Worm (Caenorhabditis elegans) whole organism, L4 larva: Measurements from ENCODE around the gene nlp-27.
A peak's percentile ranks its signal among the peaks of the same experiment; 100 is the strongest.

Experiments used
- F10B5.3 ChIP-seq: sonication (generic microtip); optimal IDR thresholded peaks from 2 replicates; lab custom pipeline; 2016; ENCODE audit warnings: mild to moderate bottlenecking, missing genetic modification characterization, missing compliant biosample characterization
- F37D6.2 ChIP-seq: sonication (generic microtip); optimal IDR thresholded peaks from 2 replicates; lab custom pipeline; 2016; ENCODE audit warnings: mild to moderate bottlenecking, missing genetic modification characterization, missing compliant biosample characterization
- F44E2.7 ChIP-seq: fragments of 200-800 bp; sonication (Bioruptor generic); IDR thresholded peaks from 2 replicates; pipeline ENCODE4 v2.1.2; 2022; ENCODE audit warnings: missing genetic modification characterization, missing compliant biosample characterization
- F49E8.2 ChIP-seq: sonication (generic microtip); optimal IDR thresholded peaks from 2 replicates; lab custom pipeline; 2016; ENCODE audit warnings: missing compliant biosample characterization, mild to moderate bottlenecking, missing genetic modification characterization, borderline replicate concordance
- Y75B8A.6 ChIP-seq: fragments of 200-800 bp; sonication (Bioruptor generic); IDR thresholded peaks from 2 replicates; pipeline ENCODE4 v1.3.6; 2022; ENCODE audit warnings: missing genetic modification reagents, missing genetic modification characterization, missing compliant biosample characterization
- aha-1 ChIP-seq: fragments of 150-350 bp; peaks from one replicate; lab custom pipeline; 2014; ENCODE audit warnings: missing biosample characterization, missing genetic modification characterization
- aly-2 ChIP-seq: sonication (generic microtip); optimal IDR thresholded peaks from 2 replicates; lab custom pipeline; 2018; ENCODE audit warnings: missing biosample characterization, missing genetic modification characterization
- ama-1 ChIP-seq: fragments of 150-350 bp; optimal IDR thresholded peaks from 2 replicates; lab custom pipeline; 2014; ENCODE audit warnings: inconsistent platforms, mixed read lengths
- dmd-6 ChIP-seq: fragments of 200-800 bp; sonication (Bioruptor generic); IDR thresholded peaks from 2 replicates; pipeline ENCODE4 v1.3.6; 2022; ENCODE audit warnings: missing genetic modification reagents, missing genetic modification characterization, missing compliant biosample characterization
- duxl-1 ChIP-seq: sonication (generic microtip); optimal IDR thresholded peaks from 2 replicates; lab custom pipeline; 2016; ENCODE audit warnings: mild to moderate bottlenecking, missing genetic modification characterization, moderate library complexity, missing compliant biosample characterization; ENCODE audit not compliant: poor library complexity
- egl-27 ChIP-seq: sonication (generic microtip); optimal IDR thresholded peaks from 3 replicates; lab custom pipeline; 2017; ENCODE audit warnings: missing biosample characterization, missing genetic modification reagents, missing genetic modification characterization
- gei-8 ChIP-seq: fragments of 200-800 bp; sonication (Bioruptor generic); optimal IDR thresholded peaks from 2 replicates; lab custom pipeline; 2018; ENCODE audit warnings: mild to moderate bottlenecking, missing genetic modification characterization, missing compliant biosample characterization
- hif-1 ChIP-seq, 2 experiments: sonication (generic microtip); optimal IDR thresholded peaks; 2 replicates each; lab custom pipeline; 2016 to 2017; ENCODE audit warnings: missing compliant biosample characterization in 2 of 2, missing genetic modification characterization in 2 of 2, missing genetic modification reagents in 2 of 2, missing genotype in 2 of 2, mild to moderate bottlenecking in 1 of 2
- hlh-11 ChIP-seq: fragments of 200-800 bp; sonication (Bioruptor generic); optimal IDR thresholded peaks from 2 replicates; lab custom pipeline; 2018; ENCODE audit warnings: mild to moderate bottlenecking, missing genetic modification characterization, missing compliant biosample characterization
- hlh-30 ChIP-seq: sonication (generic microtip); optimal IDR thresholded peaks from 2 replicates; lab custom pipeline; 2017; ENCODE audit warnings: antibody characterized with exemption, mild to moderate bottlenecking, missing genetic modification characterization, missing compliant biosample characterization; ENCODE audit not compliant: insufficient read depth
- lim-7 ChIP-seq: fragments of 200-800 bp; sonication (Bioruptor generic); IDR thresholded peaks from 2 replicates; pipeline ENCODE4 v1.3.6; 2022; ENCODE audit warnings: missing genetic modification characterization, missing compliant biosample characterization
- lin-13 ChIP-seq: fragments of 150-350 bp; optimal IDR thresholded peaks from 2 replicates; lab custom pipeline; 2014; ENCODE audit warnings: missing biosample characterization, missing genetic modification reagents, missing genetic modification characterization
- lsy-2 ChIP-seq, 2 experiments: fragments of 150-350 bp in 1 of 2; sonication (generic microtip) in 1 of 2; optimal IDR thresholded peaks; 2 replicates each; lab custom pipeline; 2014 to 2017; ENCODE audit warnings: missing biosample characterization in 2 of 2, missing genetic modification characterization in 2 of 2
- mes-2 ChIP-seq: sonication (generic microtip); optimal IDR thresholded peaks from 2 replicates; lab custom pipeline; 2016; ENCODE audit warnings: missing genotype, mild to moderate bottlenecking, missing genetic modification characterization, missing compliant biosample characterization; ENCODE audit not compliant: poor library complexity, severe bottlenecking
- nhr-10 ChIP-seq: fragments of 150-350 bp; optimal IDR thresholded peaks from 2 replicates; lab custom pipeline; 2014; ENCODE audit warnings: missing biosample characterization, missing genetic modification characterization
- nhr-102 ChIP-seq: sonication (generic microtip); optimal IDR thresholded peaks from 2 replicates; lab custom pipeline; 2016; ENCODE audit warnings: mild to moderate bottlenecking, missing genetic modification characterization, moderate library complexity, missing compliant biosample characterization
- nhr-11 ChIP-seq: fragments of 150-350 bp; optimal IDR thresholded peaks from 2 replicates; lab custom pipeline; 2014; ENCODE audit warnings: missing biosample characterization, missing genetic modification characterization
- nhr-41 ChIP-seq: fragments of 200-800 bp; sonication (Bioruptor generic); IDR thresholded peaks from 2 replicates; pipeline ENCODE4 v1.3.6; 2022; ENCODE audit warnings: missing genetic modification reagents, missing genetic modification characterization, missing compliant biosample characterization
- nhr-6 ChIP-seq: fragments of 150-350 bp; optimal IDR thresholded peaks from 2 replicates; lab custom pipeline; 2014; ENCODE audit warnings: missing biosample characterization, missing genetic modification characterization
- php-3 ChIP-seq: fragments of 200-800 bp; sonication (Bioruptor generic); IDR thresholded peaks from 2 replicates; pipeline ENCODE4 v1.3.6; 2022; ENCODE audit warnings: missing genetic modification reagents, missing genetic modification characterization, missing compliant biosample characterization
- pqm-1 ChIP-seq: sonication (generic microtip); optimal IDR thresholded peaks from 2 replicates; lab custom pipeline; 2017; ENCODE audit warnings: missing biosample characterization, missing genetic modification characterization
- rbr-2 ChIP-seq: sonication (generic microtip); optimal IDR thresholded peaks from 2 replicates; lab custom pipeline; 2016; ENCODE audit warnings: missing genotype, missing genetic modification characterization, missing compliant biosample characterization
- saeg-2 ChIP-seq: fragments of 200-800 bp; sonication (Bioruptor generic); IDR thresholded peaks from 2 replicates; pipeline ENCODE4 v1.3.6; 2022; ENCODE audit warnings: missing genetic modification reagents, missing genetic modification characterization, missing compliant biosample characterization
- sdz-12 ChIP-seq: fragments of 200-800 bp; sonication (Bioruptor generic); optimal IDR thresholded peaks from 2 replicates; lab custom pipeline; 2018; ENCODE audit warnings: mild to moderate bottlenecking, missing genetic modification characterization, missing compliant biosample characterization
- skn-1 ChIP-seq: fragments of 150-350 bp; optimal IDR thresholded peaks from 2 replicates; lab custom pipeline; 2014; ENCODE audit warnings: missing biosample characterization, missing genetic modification characterization
- snpc-4 ChIP-seq: fragments of 150-350 bp; optimal IDR thresholded peaks from 2 replicates; lab custom pipeline; 2014; ENCODE audit warnings: missing biosample characterization, missing genetic modification characterization
- tag-97 ChIP-seq: fragments of 200-800 bp; sonication (Bioruptor generic); IDR thresholded peaks from 2 replicates; pipeline ENCODE4 v1.3.6; 2022; ENCODE audit warnings: missing genetic modification characterization, missing compliant biosample characterization
- unc-62 ChIP-seq, 3 experiments: fragments of 150-350 bp in 1 of 3; sonication (generic microtip); optimal IDR thresholded peaks in 2 of 3; peaks in 1 of 3; 1 replicate in 1 of 3; 2 replicates in 2 of 3; lab custom pipeline; 2014 to 2017; ENCODE audit warnings: missing biosample characterization in 3 of 3, missing genetic modification characterization in 3 of 3, missing genetic modification reagents in 3 of 3, missing genotype in 1 of 3
- vab-7 ChIP-seq: fragments of 200-800 bp; sonication (Bioruptor generic); IDR thresholded peaks from 2 replicates; pipeline ENCODE4 v1.3.6; 2022; ENCODE audit warnings: missing genetic modification reagents, missing genetic modification characterization, missing compliant biosample characterization
- zag-1 ChIP-seq: fragments of 150-350 bp; optimal IDR thresholded peaks from 2 replicates; lab custom pipeline; 2014; ENCODE audit warnings: missing biosample characterization, missing genetic modification characterization
- zfp-2 ChIP-seq: sonication (generic microtip); optimal IDR thresholded peaks from 2 replicates; lab custom pipeline; 2016; ENCODE audit warnings: mild to moderate bottlenecking, missing genetic modification characterization, missing compliant biosample characterization
- zip-11 ChIP-seq: fragments of 200-800 bp; sonication (Bioruptor generic); IDR thresholded peaks from 2 replicates; pipeline ENCODE4 v1.3.6; 2022; ENCODE audit warnings: missing genetic modification characterization, missing compliant biosample characterization
- zip-2 ChIP-seq: fragments of 150-350 bp; optimal IDR thresholded peaks from 2 replicates; lab custom pipeline; 2014; ENCODE audit warnings: missing biosample characterization, missing genetic modification characterization

The nlp-27 gene

DNA sequence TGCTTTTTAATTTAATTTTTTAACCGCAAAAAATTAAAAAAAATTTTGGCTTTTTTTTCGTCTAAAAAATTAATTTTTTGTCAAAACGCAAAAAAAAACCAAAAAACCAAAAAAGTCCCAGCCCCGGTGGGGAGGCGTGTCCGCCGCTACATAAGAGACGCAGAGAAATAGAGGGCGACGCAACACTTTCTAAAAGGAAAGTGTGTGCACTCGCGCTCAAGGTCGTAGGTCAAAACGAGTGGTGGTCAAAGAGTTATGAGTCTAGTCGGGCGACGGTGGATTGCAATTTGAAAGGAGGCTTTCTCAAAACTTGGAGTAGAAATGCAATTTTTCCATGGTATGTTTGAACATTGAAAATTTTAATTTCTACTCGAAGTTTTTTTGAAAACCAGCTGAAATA, 15.4 kb downstream of the nlp-27 start:
- TF ChIP-seq nhr-11: no peak
- TF ChIP-seq egl-27: no peak
- TF ChIP-seq rbr-2 (tag; lab: Kevin White, UChicago): no peak
- TF ChIP-seq nhr-102 (tag; lab: Kevin White, UChicago): no peak
- TF ChIP-seq zip-11: no peak
- TF ChIP-seq nhr-6 (tag; lab: Kevin White, UChicago): no peak
- TF ChIP-seq lsy-2 (tag; optimal IDR thresholded peaks at IDR 0.05; lab: Kevin White, UChicago): no peak
- TF ChIP-seq hlh-30: no peak
- TF ChIP-seq tag-97 (GFP tag; lab: Robert Waterston, UW): no peak
- TF ChIP-seq Y75B8A.6: no peak
- TF ChIP-seq dmd-6 (GFP tag; lab: Robert Waterston, UW): no peak

DNA sequence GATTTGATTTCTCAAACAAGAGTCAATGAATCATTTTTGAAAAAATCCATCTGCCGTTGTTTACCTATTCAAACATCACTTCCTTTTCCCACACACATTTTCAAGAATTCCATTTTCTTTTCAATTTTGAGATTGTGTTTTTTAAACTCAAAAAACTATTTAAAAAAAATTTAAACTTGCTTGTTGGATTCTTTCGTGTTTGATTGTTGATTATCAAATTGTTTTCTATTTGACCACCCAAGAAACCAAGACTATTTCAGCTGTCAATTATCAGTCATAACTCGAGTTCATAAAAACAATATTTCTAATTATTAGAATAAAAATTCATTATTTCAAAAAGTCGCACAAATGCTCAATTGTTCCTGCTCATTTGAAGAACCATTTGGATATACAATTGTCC, 16.0 kb downstream of the nlp-27 start, which contains the start of gene srh-8:
Gene srh-8 (plus strand): TSS at position 301 of the 400 bp plus-strand sequence.
- peak; percentile 25 for TF ChIP-seq aha-1 (tag; lab: Kevin White, UChicago)
- no peak for TF ChIP-seq lin-13 (GFP tag; lab: Kevin White, UChicago)

DNA sequence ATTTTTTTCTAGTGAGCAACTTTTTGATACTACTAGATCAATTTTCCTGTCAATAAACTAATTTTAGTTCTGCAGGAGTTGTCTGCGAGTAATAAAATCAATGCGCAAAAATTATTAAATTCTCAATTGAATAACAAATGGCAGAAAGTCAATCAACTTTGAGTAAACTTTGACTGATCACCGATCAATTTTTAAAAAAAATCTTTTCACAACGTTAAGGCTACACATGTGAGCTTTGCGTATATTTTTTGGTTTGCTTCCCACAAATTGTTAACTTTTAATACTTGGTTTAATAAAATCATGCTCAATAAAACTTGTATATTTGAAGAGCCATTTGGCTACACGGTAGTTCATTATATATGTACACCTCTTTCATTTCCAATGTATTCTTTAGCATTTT, 18.7 kb downstream of the nlp-27 start, which contains the start of gene srh-7:
Gene srh-7 (plus strand): TSS at position 301 of the 400 bp plus-strand sequence.
- TF ChIP-seq pqm-1 (tag; lab: Kevin White, UChicago): no peak
- TF ChIP-seq, all 104 proteins: peak for 0

DNA sequence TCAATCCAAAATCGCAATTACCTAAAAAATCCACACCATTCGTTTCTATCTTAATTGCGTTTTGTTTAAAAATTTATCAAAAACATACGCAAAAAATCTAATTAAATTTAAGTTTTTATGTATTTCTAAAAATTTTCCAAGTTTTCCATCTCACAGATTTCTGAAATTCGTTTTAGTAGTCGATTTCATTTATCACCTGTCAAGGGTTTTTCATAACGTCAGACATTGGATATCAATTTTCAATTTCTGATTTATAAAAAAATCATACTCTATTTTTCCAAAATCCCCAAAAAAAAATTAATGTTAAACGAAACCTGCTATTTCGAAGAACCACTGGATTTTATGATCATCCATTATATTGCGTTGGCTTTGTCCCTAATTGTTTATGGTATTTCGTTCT, 21.0 kb downstream of the nlp-27 start, which contains the start of gene srh-4:
Gene srh-4 (plus strand): TSS at position 301 of the 400 bp plus-strand sequence.
- TF ChIP-seq sdz-12 (GFP tag; lab: Kevin White, UChicago): no peak
- peak; percentile 3 for TF ChIP-seq aha-1 (tag; lab: Kevin White, UChicago)

DNA sequence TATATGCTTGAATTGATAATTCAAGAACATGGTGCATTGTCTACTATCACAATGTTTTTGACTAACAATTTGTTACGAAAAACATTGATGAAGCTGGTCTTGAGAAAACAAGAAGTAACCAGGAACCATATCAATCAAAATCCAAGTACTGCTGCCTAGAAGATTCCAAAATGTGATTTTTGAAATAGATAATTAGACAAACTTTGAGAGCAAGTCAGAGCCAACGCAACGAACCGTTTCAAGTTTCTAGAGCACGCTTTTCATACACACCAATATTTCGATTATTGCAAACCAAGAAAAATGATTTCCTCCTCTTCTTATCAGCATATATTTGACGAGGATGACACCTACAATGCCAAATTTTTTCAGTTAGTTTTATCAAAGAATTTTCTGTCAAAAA, 27.6 kb downstream of the nlp-27 start, which contains the start of gene srw-89:
Gene srw-89 (plus strand): TSS at position 301 of the 400 bp plus-strand sequence.
- TF ChIP-seq snpc-4: no peak
- no peak for TF ChIP-seq zip-2
- TF ChIP-seq zfp-2 (tag; lab: Kevin White, UChicago): no peak
- no peak for TF ChIP-seq saeg-2
- no peak for TF ChIP-seq F44E2.7 (GFP tag; lab: Robert Waterston, UW)
- no peak for TF ChIP-seq F49E8.2 (tag; lab: Kevin White, UChicago)
- TF ChIP-seq skn-1: no peak
- no peak for TF ChIP-seq zag-1 (tag; lab: Kevin White, UChicago)
- no peak for TF ChIP-seq aly-2 (tag; lab: Kevin White, UChicago)
- no peak for TF ChIP-seq gei-8 (GFP tag; lab: Kevin White, UChicago)
- no peak for TF ChIP-seq hlh-11

DNA sequence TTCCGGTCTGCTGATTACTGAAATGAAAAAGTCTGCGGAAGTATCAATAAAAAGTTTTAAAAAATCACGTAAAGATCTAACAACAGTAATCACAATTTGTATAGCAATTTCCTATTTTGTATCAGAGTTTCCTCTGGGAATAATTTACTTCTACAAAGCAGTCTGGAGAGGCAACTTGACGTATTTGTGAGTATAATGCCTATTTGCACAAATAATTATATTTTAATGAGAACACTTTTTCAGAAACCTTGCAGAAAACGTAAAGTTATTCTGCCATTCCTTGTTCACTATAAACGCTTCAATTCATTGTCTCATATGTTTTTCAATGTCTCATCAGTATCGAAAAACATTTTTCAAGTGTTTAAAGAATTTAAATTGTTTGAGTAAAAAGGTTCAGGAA, 29.4 kb downstream of the nlp-27 start:
- TF ChIP-seq mes-2 (tag; lab: Kevin White, UChicago): no peak
- no peak for TF ChIP-seq vab-7 (GFP tag; lab: Robert Waterston, UW)
- peak in 1 of 2 experiments; percentile 80 for TF ChIP-seq unc-62 (GFP tag; optimal IDR thresholded peaks at IDR 0.05 in 1 of 2; lab: Kevin White, UChicago)
- TF ChIP-seq unc-62 (tag; optimal IDR thresholded peaks at IDR 0.05; lab: Kevin White, UChicago): no peak

DNA sequence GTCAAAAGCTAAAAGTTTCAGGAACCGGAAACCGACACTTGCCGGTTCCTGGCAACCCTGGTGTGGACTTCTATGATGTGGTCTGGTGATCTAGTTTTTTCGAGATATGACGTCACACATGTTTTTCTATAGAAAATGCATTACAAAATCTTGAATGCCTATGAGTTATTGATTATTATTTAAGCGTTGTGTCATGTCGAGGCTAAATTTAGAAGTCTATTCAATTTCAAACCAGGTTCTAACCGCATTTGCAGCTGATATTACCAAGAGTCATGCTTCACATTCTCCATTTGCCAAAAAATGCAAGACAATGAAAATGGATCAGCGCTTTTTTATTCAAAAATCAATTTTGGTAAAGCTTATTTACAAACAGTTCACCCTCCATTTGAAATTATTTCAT, 30.0 kb downstream of the nlp-27 start, which contains the start of gene K09D9.3:
Gene K09D9.3 (plus strand): TSS at position 301 of the 400 bp plus-strand sequence.
- TF ChIP-seq skn-1 (no peak), nhr-41 (no peak), F44E2.7 (GFP tag; lab: Robert Waterston, UW) (no peak), zip-11 (no peak), unc-62 (GFP tag; optimal IDR thresholded peaks at IDR 0.05 in 1 of 2; lab: Kevin White, UChicago) (no peak), unc-62 (tag; optimal IDR thresholded peaks at IDR 0.05; lab: Kevin White, UChicago) (no peak), saeg-2 (no peak), lsy-2 (tag; optimal IDR thresholded peaks at IDR 0.05; lab: Kevin White, UChicago) (no peak), ama-1 (lab: Kevin White, UChicago) (no peak), F10B5.3 (tag; lab: Kevin White, UChicago) (no peak), hlh-30 (no peak), lim-7 (GFP tag; lab: Robert Waterston, UW) (no peak), hif-1 (tag; optimal IDR thresholded peaks at IDR 0.05; lab: Kevin White, UChicago) (no peak), F37D6.2 (tag; lab: Kevin White, UChicago) (no peak), nhr-10 (tag; lab: Kevin White, UChicago) (no peak), php-3 (GFP tag; lab: Robert Waterston, UW) (no peak), duxl-1 (no peak), gei-8 (GFP tag; lab: Kevin White, UChicago) (no peak)
